Worm (Caenorhabditis elegans): ENCODE measurements around the gene Y26G10.4.

ce11 chrV:17683290-17683689 is 15.7 kb downstream of the Y26G10.4 start:
- TF ChIP-seq ces-1 (GFP tag; optimal IDR thresholded peaks at IDR 0.05) (no peak), mep-1 (tag; optimal IDR thresholded peaks at IDR 0.05) (no peak), nhr-28 (tag; optimal IDR thresholded peaks at IDR 0.05) (no peak), nhr-237 (tag; optimal IDR thresholded peaks at IDR 0.05) (no peak), snpc-4 (tag; optimal IDR thresholded peaks at IDR 0.05) (no peak), ztf-11 (tag; optimal IDR thresholded peaks at IDR 0.05) (no peak), lin-13 (tag; optimal IDR thresholded peaks at IDR 0.05) (no peak), unc-62 (GFP tag; optimal IDR thresholded peaks at IDR 0.05) (no peak), unc-120 (tag; optimal IDR thresholded peaks at IDR 0.05; ENCODE audit: poor library complexity, severe bottlenecking) (no peak), elt-1 (tag; optimal IDR thresholded peaks at IDR 0.05; ENCODE audit: borderline replicate concordance, insufficient read depth) (no peak), lsy-2 (tag; optimal IDR thresholded peaks at IDR 0.05) (no peak), sptf-1 (tag; optimal IDR thresholded peaks at IDR 0.05) (no peak)

Data from whole organism, mixed stage, embryonic.